Fruit fly (Drosophila melanogaster) whole organism, prepupa: Measurements from ENCODE around the gene CG5079.

Source experiments
- CG6792 ChIP-seq: fragments of 200-800 bp; sonication (Bioruptor generic); optimal IDR thresholded peaks from 3 replicates; lab custom pipeline; 2016; ENCODE audit warnings: missing biosample characterization, missing genetic modification characterization
- CG6808 ChIP-seq: fragments of 200-800 bp; sonication (Bioruptor generic); optimal IDR thresholded peaks from 3 replicates; lab custom pipeline; 2017; ENCODE audit warnings: missing biosample characterization, missing genetic modification characterization, mild to moderate bottlenecking, moderate library complexity, missing genetic modification reagents
- CG8632 ChIP-seq: fragments of 200-800 bp; sonication (Bioruptor generic); optimal IDR thresholded peaks from 3 replicates; lab custom pipeline; 2016; ENCODE audit warnings: missing biosample characterization, missing genetic modification characterization
- Sox14 ChIP-seq: fragments of 200-800 bp; sonication (Bioruptor generic); optimal IDR thresholded peaks from 3 replicates; lab custom pipeline; 2016; ENCODE audit warnings: missing biosample characterization, missing genetic modification characterization
- fd59A ChIP-seq: fragments of 200-800 bp; sonication (Bioruptor generic); optimal IDR thresholded peaks from 2 replicates; lab custom pipeline; 2017; ENCODE audit warnings: missing biosample characterization, mild to moderate bottlenecking, missing genetic modification characterization, missing genetic modification reagents
- net ChIP-seq: fragments of 200-800 bp; sonication (Bioruptor generic); optimal IDR thresholded peaks from 3 replicates; lab custom pipeline; 2016; ENCODE audit warnings: missing biosample characterization, missing genetic modification characterization
- ss ChIP-seq, 2 experiments: fragments of 200-800 bp; sonication (Bioruptor generic); optimal IDR thresholded peaks; 2 replicates in 1 of 2; 3 replicates in 1 of 2; lab custom pipeline; 2017 to 2018; ENCODE audit warnings: mild to moderate bottlenecking in 2 of 2, missing biosample characterization in 2 of 2, missing genetic modification characterization in 2 of 2, moderate library complexity in 1 of 2

- TF ChIP-seq ss (GFP tag; optimal IDR thresholded peaks at IDR 0.05; lab: Kevin White, UChicago): no peak
- no peak for TF ChIP-seq CG6792
- TF ChIP-seq CG8632 (GFP tag; lab: Kevin White, UChicago): no peak
- no peak for TF ChIP-seq fd59A (GFP tag; lab: Kevin White, UChicago)
- no peak for TF ChIP-seq net (GFP tag; lab: Kevin White, UChicago)
- TF ChIP-seq Sox14 (GFP tag; lab: Kevin White, UChicago): no peak
- no peak for TF ChIP-seq CG6808 (GFP tag; lab: Kevin White, UChicago)
Measured at dm6 chr3R:25626625-25627275, 13.3 kb downstream of the CG5079 start, which contains the start of gene Ssadh.
